Fruit fly (Drosophila melanogaster): ENCODE data around the gene CG5276.

DNA sequence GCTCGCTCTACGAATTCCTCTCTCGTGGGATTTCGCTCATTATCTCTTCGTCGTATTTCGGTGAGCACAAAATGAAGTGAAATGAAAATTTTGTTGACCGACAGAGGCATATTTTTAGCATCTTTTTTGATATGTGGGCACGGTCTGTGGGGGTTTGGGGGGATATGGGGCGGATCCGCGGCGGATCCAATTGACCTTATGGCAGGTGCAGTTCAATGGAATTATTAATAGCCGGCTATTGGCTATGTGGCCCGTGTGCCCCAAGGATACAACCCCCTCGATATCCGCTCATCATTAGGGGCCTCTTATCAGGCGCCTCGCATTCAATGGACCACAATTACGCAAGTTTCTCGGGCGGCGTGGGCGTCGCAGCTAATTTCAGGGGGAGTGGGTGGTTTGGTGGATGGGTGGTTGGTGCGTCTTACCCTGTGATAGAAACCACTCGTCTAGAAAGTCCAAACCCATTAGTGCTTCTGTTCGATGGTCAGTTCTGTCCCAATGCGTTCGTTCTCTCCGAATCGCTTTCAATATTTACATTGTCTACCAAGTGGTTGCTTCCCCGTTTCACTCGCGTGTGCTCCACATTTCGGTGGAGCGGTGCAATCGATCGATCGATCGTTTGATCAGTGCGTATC, 19.8 kb downstream of the CG5276 start, which contains the start of gene sals:
- no peak for TF ChIP-seq Sin3A (optimal IDR thresholded peaks at IDR 0.05)
- TF ChIP-seq Myc (optimal IDR thresholded peaks at IDR 0.05) = no peak
- no peak for TF ChIP-seq psq (optimal IDR thresholded peaks at IDR 0.05)

All from Kc167 (cell line).